Fruit fly (Drosophila melanogaster) whole organism, adult: ENCODE results near the gene ND-SGDH.

Source experiments
- CG11617 ChIP-seq: fragments of 200-800 bp; sonication (Bioruptor generic); optimal IDR thresholded peaks from 2 replicates; lab custom pipeline; 2017; ENCODE audit warnings: mild to moderate bottlenecking, missing biosample characterization, missing genetic modification reagents, missing genetic modification characterization
- CG12768 ChIP-seq: fragments of 200-800 bp; sonication (Bioruptor generic); optimal IDR thresholded peaks from 2 replicates; lab custom pipeline; 2017; ENCODE audit warnings: missing biosample characterization, missing genetic modification characterization, mild to moderate bottlenecking, moderate library complexity, missing genetic modification reagents
- CG33017 ChIP-seq: fragments of 200-800 bp; sonication (Bioruptor generic); optimal IDR thresholded peaks from 2 replicates; lab custom pipeline; 2018; ENCODE audit warnings: missing biosample characterization, mild to moderate bottlenecking, missing genetic modification characterization, moderate library complexity
- CG7045 ChIP-seq: fragments of 200-800 bp; sonication (Bioruptor generic); optimal IDR thresholded peaks from 2 replicates; lab custom pipeline; 2017; ENCODE audit warnings: missing biosample characterization, mild to moderate bottlenecking, missing genetic modification characterization
- Clk ChIP-seq: fragments of 200-800 bp; sonication (Bioruptor generic); optimal IDR thresholded peaks from 2 replicates; lab custom pipeline; 2017; ENCODE audit warnings: missing biosample characterization, missing genetic modification characterization
- Crg-1 ChIP-seq: fragments of 200-800 bp; sonication (Bioruptor generic); optimal IDR thresholded peaks from 2 replicates; lab custom pipeline; 2016; ENCODE audit warnings: missing biosample characterization, missing genetic modification characterization
- Hr96 ChIP-seq: fragments of 200-800 bp; sonication (Bioruptor generic); optimal IDR thresholded peaks from 2 replicates; lab custom pipeline; 2016; ENCODE audit warnings: missing biosample characterization, missing genetic modification characterization
- bab1 ChIP-seq: fragments of 200-800 bp; sonication (Bioruptor generic); optimal IDR thresholded peaks from 3 replicates; lab custom pipeline; 2019; ENCODE audit warnings: missing biosample characterization, mild to moderate bottlenecking, missing genetic modification characterization, moderate library complexity
- cic ChIP-seq: fragments of 200-800 bp; sonication (Bioruptor generic); optimal IDR thresholded peaks from 2 replicates; lab custom pipeline; 2017; ENCODE audit warnings: missing biosample characterization, mild to moderate bottlenecking, missing genetic modification characterization, moderate library complexity
- kay ChIP-seq: fragments of 200-800 bp; sonication (Bioruptor generic); peaks from one replicate; lab custom pipeline; 2016; ENCODE audit warnings: missing biosample characterization, missing genetic modification characterization, borderline replicate concordance
- ovo ChIP-seq: fragments of 200-800 bp; sonication (Bioruptor generic); optimal IDR thresholded peaks from 2 replicates; lab custom pipeline; 2016; ENCODE audit warnings: missing biosample characterization, missing genetic modification characterization
- toe ChIP-seq: fragments of 200-800 bp; sonication (Bioruptor generic); optimal IDR thresholded peaks from 2 replicates; lab custom pipeline; 2016; ENCODE audit warnings: missing biosample characterization, missing genetic modification characterization

DNA sequence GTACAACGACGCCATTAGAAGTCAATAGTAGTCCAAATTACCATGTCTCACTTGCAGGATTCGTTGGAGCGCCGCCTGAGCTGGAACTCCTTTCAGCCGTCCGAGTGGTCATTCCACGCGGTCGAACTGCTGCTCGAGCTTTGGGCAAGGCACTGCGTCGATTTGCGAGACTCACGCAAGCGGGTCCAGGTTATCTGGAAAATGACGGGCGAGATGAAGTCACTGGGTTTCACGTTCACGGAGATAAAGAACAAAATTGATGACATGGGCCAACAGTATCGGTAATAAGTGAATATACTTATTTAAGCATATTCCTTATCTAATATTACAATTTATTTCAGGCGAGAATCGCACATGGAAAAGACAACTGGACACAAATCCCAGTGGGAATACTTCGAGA lies 19.8 kb downstream of the ND-SGDH start:
- TF ChIP-seq CG7045 (GFP tag; lab: Kevin White, UChicago) (no peak), Hr96 (GFP tag; lab: Kevin White, UChicago) (no peak), toe (no peak), CG33017 (tag; lab: Kevin White, UChicago) (no peak), ovo (no peak), cic (GFP tag; lab: Kevin White, UChicago) (no peak), CG12768 (GFP tag; lab: Kevin White, UChicago) (no peak), bab1 (GFP tag; lab: Kevin White, UChicago) (no peak), CG11617 (GFP tag; lab: Kevin White, UChicago) (no peak), kay (GFP tag; lab: Kevin White, UChicago) (no peak), Crg-1 (GFP tag; lab: Kevin White, UChicago) (no peak), Clk (no peak)
